Fruit fly (Drosophila melanogaster) whole organism, wandering third instar larva: Measurements from ENCODE around the gene Lsp1gamma.

Source experiments
- CG32264 ChIP-seq: fragments of 200-800 bp; sonication (Bioruptor generic); optimal IDR thresholded peaks from 2 replicates; lab custom pipeline; 2016; ENCODE audit warnings: missing biosample characterization, missing genetic modification characterization
- CG9705 ChIP-seq: fragments of 200-800 bp; sonication (Bioruptor generic); optimal IDR thresholded peaks from 2 replicates; lab custom pipeline; 2018; ENCODE audit warnings: missing biosample characterization, mild to moderate bottlenecking, missing genetic modification characterization
- CrebA ChIP-seq: fragments of 200-800 bp; sonication (Bioruptor generic); optimal IDR thresholded peaks from 2 replicates; lab custom pipeline; 2016; ENCODE audit warnings: missing biosample characterization, mild to moderate bottlenecking, missing genetic modification characterization, borderline replicate concordance
- Dif ChIP-seq: fragments of 200-275, 200-300 bp; sonication (Bioruptor generic); optimal IDR thresholded peaks from 2 replicates; lab custom pipeline; 2018; ENCODE audit warnings: missing biosample characterization, missing genetic modification characterization; ENCODE audit not compliant: partially characterized antibody
- GATAd ChIP-seq: sonication (Bioruptor generic); optimal IDR thresholded peaks from 2 replicates; lab custom pipeline; 2016; ENCODE audit warnings: missing biosample characterization, missing genetic modification characterization
- Hr78 ChIP-seq: fragments of >200 bp; optimal IDR thresholded peaks from 2 replicates; lab custom pipeline; 2017; ENCODE audit warnings: missing biosample characterization, missing genetic modification characterization
- Hr83 ChIP-seq: fragments of 200-300 bp; sonication (Bioruptor generic); optimal IDR thresholded peaks from 2 replicates; lab custom pipeline; 2016; ENCODE audit warnings: missing biosample characterization, mild to moderate bottlenecking, missing genetic modification characterization, moderate library complexity; ENCODE audit not compliant: poor library complexity, severe bottlenecking
- Mio ChIP-seq: sonication (Bioruptor generic); optimal IDR thresholded peaks from 2 replicates; lab custom pipeline; 2016; ENCODE audit warnings: missing biosample characterization, missing genetic modification characterization
- Myc ChIP-seq: fragments of >200 bp; optimal IDR thresholded peaks from 2 replicates; lab custom pipeline; 2017
- fru ChIP-seq: fragments of 200-800 bp; sonication (Bioruptor generic); optimal IDR thresholded peaks from 3 replicates; lab custom pipeline; 2016; ENCODE audit warnings: missing biosample characterization, mild to moderate bottlenecking, missing genetic modification characterization
- lola ChIP-seq: fragments of >200 bp; optimal IDR thresholded peaks from 2 replicates; lab custom pipeline; 2017; ENCODE audit warnings: missing biosample characterization, missing genetic modification characterization
- psq ChIP-seq: fragments of 200-800 bp; sonication (Bioruptor generic); optimal IDR thresholded peaks from 3 replicates; lab custom pipeline; 2017; ENCODE audit warnings: missing biosample characterization, mild to moderate bottlenecking, missing genetic modification characterization, moderate library complexity
- sage ChIP-seq: fragments of 200-800 bp; sonication (Bioruptor generic); optimal IDR thresholded peaks from 2 replicates; lab custom pipeline; 2016; ENCODE audit warnings: missing biosample characterization, mild to moderate bottlenecking, missing genetic modification characterization

DNA sequence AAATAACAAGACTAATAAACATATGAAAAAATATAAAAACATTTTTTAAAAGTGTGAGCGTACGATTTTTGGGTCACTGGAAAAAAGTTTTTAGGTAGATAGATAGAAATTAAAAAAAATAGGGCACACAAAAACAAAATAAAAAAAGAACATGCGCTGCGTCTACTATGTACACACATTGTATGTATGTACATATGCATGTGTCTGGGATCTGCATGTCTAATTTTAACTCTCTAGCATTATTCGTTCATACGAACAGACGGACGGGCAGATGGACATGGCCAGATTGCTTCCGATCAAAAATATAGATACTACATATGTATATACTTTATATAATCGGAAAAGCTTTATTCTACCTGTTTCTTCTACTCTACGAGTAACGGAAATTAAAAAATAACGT lies 9.7 kb upstream of the Lsp1gamma start:
- TF ChIP-seq Mio (GFP tag; lab: Kevin White, UChicago): no peak
- TF ChIP-seq lola: no peak
- TF ChIP-seq psq: no peak
- TF ChIP-seq CG9705 (GFP tag; lab: Kevin White, UChicago): no peak
- no peak for TF ChIP-seq Myc
- no peak for TF ChIP-seq fru (GFP tag; lab: Kevin White, UChicago)
- no peak for TF ChIP-seq Hr78 (GFP tag; lab: Kevin White, UChicago)
- no peak for TF ChIP-seq GATAd (GFP tag; lab: Kevin White, UChicago)
- TF ChIP-seq Dif: no peak
- no peak for TF ChIP-seq CG32264
- no peak for TF ChIP-seq CrebA (GFP tag; lab: Kevin White, UChicago)
- no peak for TF ChIP-seq sage (GFP tag; lab: Kevin White, UChicago)
- TF ChIP-seq Hr83 (GFP tag; lab: Kevin White, UChicago): no peak
